Fruit fly (Drosophila melanogaster) whole organism, embryonic: ENCODE results near the gene CG33643.

Source experiments
- Ada2b ChIP-seq: fragments of 200-800 bp; sonication (Bioruptor generic); IDR thresholded peaks from 2 replicates; pipeline ENCODE4 v1.3.6; 2022; ENCODE audit warnings: missing biosample characterization, missing genetic modification characterization
- Bteb2 ChIP-seq: fragments of 200-800 bp; sonication (Bioruptor generic); optimal IDR thresholded peaks from 2 replicates; lab custom pipeline; 2016; ENCODE audit warnings: missing biosample characterization, missing genetic modification characterization
- CG10147 ChIP-seq: fragments of 200-800 bp; sonication (Bioruptor generic); optimal IDR thresholded peaks from 2 replicates; lab custom pipeline; 2019; ENCODE audit warnings: missing biosample characterization, mild to moderate bottlenecking, missing genetic modification characterization, moderate library complexity
- CG10959 ChIP-seq: fragments of 200-800 bp; sonication (Bioruptor generic); IDR thresholded peaks from 2 replicates; pipeline ENCODE4 v1.3.6; 2022; ENCODE audit warnings: missing biosample characterization, missing genetic modification characterization
- CG11398 ChIP-seq: fragments of 200-800 bp; sonication (Bioruptor generic); optimal IDR thresholded peaks from 2 replicates; lab custom pipeline; 2016; ENCODE audit warnings: missing biosample characterization, missing genetic modification characterization
- CG12391 ChIP-seq: fragments of 200-800 bp; sonication (Bioruptor generic); optimal IDR thresholded peaks from 3 replicates; lab custom pipeline; 2018; ENCODE audit warnings: missing biosample characterization, mild to moderate bottlenecking, missing genetic modification characterization, moderate library complexity
- CG14667 ChIP-seq: fragments of 200-800 bp; sonication (Bioruptor generic); IDR thresholded peaks from 2 replicates; pipeline ENCODE4 v1.3.6; 2022; ENCODE audit warnings: missing biosample characterization, missing genetic modification characterization
- CG15269 ChIP-seq: fragments of 200-800 bp; sonication (Bioruptor generic); optimal IDR thresholded peaks from 2 replicates; lab custom pipeline; 2018; ENCODE audit warnings: missing biosample characterization, mild to moderate bottlenecking, missing genetic modification characterization, moderate library complexity
- CG16863 ChIP-seq: fragments of 200-800 bp; sonication (Bioruptor generic); optimal IDR thresholded peaks from 3 replicates; lab custom pipeline; 2016; ENCODE audit warnings: missing biosample characterization, missing genetic modification characterization
- CG17361 ChIP-seq: fragments of 200-800 bp; sonication (Bioruptor generic); IDR thresholded peaks from 3 replicates; pipeline ENCODE4 v1.3.6; 2022; ENCODE audit warnings: missing biosample characterization, missing genetic modification characterization
- CG31441 ChIP-seq: fragments of 200-800 bp; sonication (Bioruptor generic); IDR thresholded peaks from 2 replicates; pipeline ENCODE4 v1.3.6; 2022; ENCODE audit warnings: missing biosample characterization, missing genetic modification characterization
- CG3163 ChIP-seq: fragments of 200-800 bp; sonication (Bioruptor generic); optimal IDR thresholded peaks from 3 replicates; lab custom pipeline; 2016; ENCODE audit warnings: missing biosample characterization, missing genetic modification characterization
- CG32767 ChIP-seq: fragments of 200-800 bp; sonication (Bioruptor generic); IDR thresholded peaks from 2 replicates; pipeline ENCODE4 v1.3.6; 2022; ENCODE audit warnings: missing biosample characterization, missing genetic modification characterization
- CG3407 ChIP-seq: fragments of 200-800 bp; sonication (Bioruptor generic); optimal IDR thresholded peaks from 2 replicates; lab custom pipeline; 2018; ENCODE audit warnings: missing biosample characterization, mild to moderate bottlenecking, missing genetic modification characterization
- CG3995 ChIP-seq: fragments of 200-800 bp; sonication (Bioruptor generic); optimal IDR thresholded peaks from 3 replicates; lab custom pipeline; 2016; ENCODE audit warnings: missing biosample characterization, missing genetic modification characterization
- CG6813 ChIP-seq: fragments of 200-800 bp; sonication (Bioruptor generic); optimal IDR thresholded peaks from 2 replicates; lab custom pipeline; 2017; ENCODE audit warnings: missing biosample characterization, missing genetic modification characterization, mild to moderate bottlenecking, moderate library complexity, missing genetic modification reagents
- CG9609 ChIP-seq: fragments of 200-800 bp; sonication (Bioruptor generic); optimal IDR thresholded peaks from 3 replicates; lab custom pipeline; 2016; ENCODE audit warnings: missing biosample characterization, missing genetic modification characterization
- CG9876 ChIP-seq: fragments of 200-800 bp; sonication (Bioruptor generic); optimal IDR thresholded peaks from 2 replicates; lab custom pipeline; 2016; ENCODE audit warnings: missing biosample characterization, missing genetic modification characterization
- Camta ChIP-seq: fragments of 200-800 bp; sonication (Bioruptor generic); optimal IDR thresholded peaks from 2 replicates; lab custom pipeline; 2016; ENCODE audit warnings: missing biosample characterization, missing genetic modification characterization
- CoRest ChIP-seq: fragments of 200-800 bp; sonication (Bioruptor generic); optimal IDR thresholded peaks from 3 replicates; lab custom pipeline; 2018; ENCODE audit warnings: missing biosample characterization, mild to moderate bottlenecking, missing genetic modification characterization, moderate library complexity
- E2f1 ChIP-seq: fragments of 200-800 bp; sonication (Bioruptor generic); IDR thresholded peaks from 2 replicates; pipeline ENCODE4 v1.3.6; 2022; ENCODE audit warnings: missing biosample characterization, missing genetic modification characterization
- Eip74EF ChIP-seq, 2 experiments: fragments of 200-800 bp in 1 of 2; fragments of >200 bp in 1 of 2; sonication (Bioruptor generic) in 1 of 2; optimal IDR thresholded peaks; 2 replicates each; lab custom pipeline; 2017 to 2019; ENCODE audit warnings: missing biosample characterization in 2 of 2, missing genetic modification characterization in 2 of 2, mild to moderate bottlenecking in 1 of 2, moderate library complexity in 1 of 2
- Hr3 ChIP-seq: fragments of 200-800 bp; sonication (Bioruptor generic); optimal IDR thresholded peaks from 3 replicates; lab custom pipeline; 2016; ENCODE audit warnings: missing biosample characterization, missing genetic modification characterization
- Lhr ChIP-seq: fragments of 200-800 bp; sonication (Bioruptor generic); optimal IDR thresholded peaks from 3 replicates; lab custom pipeline; 2017; ENCODE audit warnings: mild to moderate bottlenecking, missing biosample characterization, missing genetic modification reagents, missing genetic modification characterization
- Lpt ChIP-seq: fragments of >200 bp; optimal IDR thresholded peaks from 2 replicates; lab custom pipeline; 2018; ENCODE audit warnings: missing biosample characterization, missing genetic modification characterization
- NfI ChIP-seq: fragments of 200-800 bp; sonication (Bioruptor generic); optimal IDR thresholded peaks from 3 replicates; lab custom pipeline; 2018; ENCODE audit warnings: missing biosample characterization, mild to moderate bottlenecking, missing genetic modification characterization, moderate library complexity
- Pdp1 ChIP-seq, 2 experiments: fragments of 200-800 bp; sonication (Bioruptor generic); optimal IDR thresholded peaks; 3 replicates each; lab custom pipeline; 2016; ENCODE audit warnings: missing biosample characterization in 2 of 2, missing genetic modification characterization in 2 of 2, mild to moderate bottlenecking in 1 of 2, moderate library complexity in 1 of 2
- Sox102F ChIP-seq: fragments of 200-800 bp; sonication (Bioruptor generic); optimal IDR thresholded peaks from 2 replicates; lab custom pipeline; 2018; ENCODE audit warnings: missing biosample characterization, mild to moderate bottlenecking, missing genetic modification characterization, moderate library complexity
- Sry-δ ChIP-seq: fragments of 200-800 bp; sonication (Bioruptor generic); optimal IDR thresholded peaks from 2 replicates; lab custom pipeline; 2016; ENCODE audit warnings: missing biosample characterization, missing genetic modification characterization
- az2 ChIP-seq: fragments of 200-800 bp; sonication (Bioruptor generic); optimal IDR thresholded peaks from 3 replicates; lab custom pipeline; 2016; ENCODE audit warnings: missing biosample characterization, missing genetic modification characterization
- bsh ChIP-seq, 2 experiments: fragments of 200-800 bp; sonication (Bioruptor generic); optimal IDR thresholded peaks; 2 replicates each; lab custom pipeline; 2017 to 2018; ENCODE audit warnings: mild to moderate bottlenecking in 2 of 2, missing biosample characterization in 2 of 2, missing genetic modification characterization in 2 of 2, moderate library complexity in 1 of 2
- cwo ChIP-seq: fragments of 200-800 bp; sonication (Bioruptor generic); optimal IDR thresholded peaks from 3 replicates; lab custom pipeline; 2017; ENCODE audit warnings: missing biosample characterization, missing genetic modification characterization, mild to moderate bottlenecking, moderate library complexity, missing genetic modification reagents
- disco-r ChIP-seq: fragments of 200-800 bp; sonication (Bioruptor generic); optimal IDR thresholded peaks from 2 replicates; lab custom pipeline; 2016; ENCODE audit warnings: missing biosample characterization, missing genetic modification characterization
- esg ChIP-seq: fragments of 200-800 bp; sonication (Bioruptor generic); conservative IDR thresholded peaks from 2 replicates; pipeline ENCODE4 v1.3.6; 2022; ENCODE audit warnings: missing biosample characterization, missing genetic modification characterization
- gsb-n ChIP-seq: fragments of 200-800 bp; sonication (Bioruptor generic); optimal IDR thresholded peaks from 3 replicates; lab custom pipeline; 2018; ENCODE audit warnings: missing biosample characterization, mild to moderate bottlenecking, missing genetic modification characterization
- ken ChIP-seq: fragments of 200-800 bp; sonication (Bioruptor generic); IDR thresholded peaks from 3 replicates; pipeline ENCODE4 v1.3.6; 2022; ENCODE audit warnings: missing biosample characterization, missing genetic modification characterization
- kni ChIP-seq: fragments of 200-800 bp; sonication (Bioruptor generic); optimal IDR thresholded peaks from 3 replicates; lab custom pipeline; 2017; ENCODE audit warnings: mild to moderate bottlenecking, missing biosample characterization, missing genetic modification reagents, missing genetic modification characterization
- maf-S ChIP-seq: fragments of 200-800 bp; sonication (Bioruptor generic); optimal IDR thresholded peaks from 2 replicates; lab custom pipeline; 2016; ENCODE audit warnings: missing biosample characterization, missing genetic modification characterization
- nau ChIP-seq: fragments of 200-800 bp; sonication (Bioruptor generic); optimal IDR thresholded peaks from 3 replicates; lab custom pipeline; 2017; ENCODE audit warnings: missing biosample characterization, mild to moderate bottlenecking, missing genetic modification characterization, missing genetic modification reagents
- otp ChIP-seq: fragments of 200-800 bp; sonication (Bioruptor generic); IDR thresholded peaks from 3 replicates; pipeline ENCODE4, ENCODE4 v1.3.6; 2022; ENCODE audit warnings: missing biosample characterization, missing genetic modification characterization
- pum ChIP-seq: fragments of 200-800 bp; sonication (Bioruptor generic); optimal IDR thresholded peaks from 2 replicates; lab custom pipeline; 2016; ENCODE audit warnings: missing biosample characterization, missing genetic modification characterization
- repo ChIP-seq: fragments of 200-800 bp; sonication (Bioruptor generic); optimal IDR thresholded peaks from 2 replicates; lab custom pipeline; 2016; ENCODE audit warnings: missing biosample characterization, missing genetic modification characterization
- sc ChIP-seq, 3 experiments: fragments of >200 bp in 2 of 3; fragments of 200-800 bp in 1 of 3; sonication (Bioruptor generic) in 1 of 3; optimal IDR thresholded peaks; 2 replicates in 2 of 3; 3 replicates in 1 of 3; lab custom pipeline; 2017; ENCODE audit warnings: mild to moderate bottlenecking in 1 of 3, missing biosample characterization in 1 of 3, missing genetic modification characterization in 1 of 3, missing genetic modification reagents in 1 of 3
- scrt ChIP-seq: fragments of 200-800 bp; sonication (Bioruptor generic); optimal IDR thresholded peaks from 2 replicates; lab custom pipeline; 2018; ENCODE audit warnings: missing biosample characterization, mild to moderate bottlenecking, missing genetic modification characterization, moderate library complexity
- tx ChIP-seq: fragments of 200-800 bp; sonication (Bioruptor generic); optimal IDR thresholded peaks from 2 replicates; lab custom pipeline; 2016; ENCODE audit warnings: missing biosample characterization, missing genetic modification characterization
- zen ChIP-seq: fragments of 200-800 bp; sonication (Bioruptor generic); optimal IDR thresholded peaks from 3 replicates; lab custom pipeline; 2018; ENCODE audit warnings: missing biosample characterization, mild to moderate bottlenecking, missing genetic modification characterization, moderate library complexity
- zfh1 ChIP-seq: fragments of 200-800 bp; sonication (Bioruptor generic); IDR thresholded peaks from 3 replicates; pipeline ENCODE4 v1.3.6; 2022; ENCODE audit warnings: missing biosample characterization, missing genetic modification characterization

Gene CG33643

dm6 chr2L:13547738-13548726 is 17.2 kb downstream of the CG33643 start (continued):
- peak; percentile 53 for TF ChIP-seq CG15269
- TF ChIP-seq CG31441 (GFP tag; lab: Robert Waterston, UW): peak; percentile 44; the same call in 1 of the 2 replicates
- peak; percentile 54 for TF ChIP-seq maf-S (GFP tag; lab: Kevin White, UChicago)
- TF ChIP-seq CG6813 (GFP tag; lab: Kevin White, UChicago): peak; percentile 59
- TF ChIP-seq CG14667 (GFP tag; lab: Robert Waterston, UW): no peak
- TF ChIP-seq Camta: peak; percentile 38
- no peak for TF ChIP-seq otp (GFP tag; lab: Robert Waterston, UW)
- no peak for TF ChIP-seq CG3995 (GFP tag; lab: Kevin White, UChicago)
- TF ChIP-seq CG32767 (GFP tag; lab: Robert Waterston, UW): no peak
- no peak for TF ChIP-seq kni (GFP tag; lab: Kevin White, UChicago)
- no peak for TF ChIP-seq disco-r (GFP tag; lab: Kevin White, UChicago)
- peak; percentile 38 for TF ChIP-seq CG16863
- TF ChIP-seq CG9876 (GFP tag; lab: Kevin White, UChicago): peak; percentile 35
- TF ChIP-seq CG10147 (GFP tag; lab: Kevin White, UChicago): peak; percentile 73
- peak; percentile 68 for TF ChIP-seq CG17361 (GFP tag; lab: Robert Waterston, UW)
- peak; percentile 53 for TF ChIP-seq CoRest (tag; lab: Kevin White, UChicago)
- TF ChIP-seq Ada2b (GFP tag; lab: Robert Waterston, UW): 0 out of 2 replicates have a peak, but pooled peaks have one; percentile 21
- TF ChIP-seq CG10959 (GFP tag; lab: Robert Waterston, UW): 0 out of 2 replicates have a peak, but pooled peaks have one; percentile 46
- no peak for TF ChIP-seq E2f1 (GFP tag; lab: Robert Waterston, UW)
- TF ChIP-seq scrt (GFP tag; lab: Kevin White, UChicago): peak; percentile 62
- TF ChIP-seq Eip74EF (GFP tag; optimal IDR thresholded peaks at IDR 0.05; lab: Kevin White, UChicago): no peak
- TF ChIP-seq gsb-n (tag; lab: Kevin White, UChicago): no peak
- TF ChIP-seq sc (optimal IDR thresholded peaks at IDR 0.05; lab: Kevin White, UChicago): no peak
- no peak for TF ChIP-seq sc (GFP tag; optimal IDR thresholded peaks at IDR 0.05; lab: Kevin White, UChicago)
- TF ChIP-seq Pdp1 (GFP tag; optimal IDR thresholded peaks at IDR 0.05; lab: Kevin White, UChicago): peak; percentile 66 to 95
- peak; percentile 61 for TF ChIP-seq zen (tag; lab: Kevin White, UChicago)
- no peak for TF ChIP-seq Lpt
- peak; percentile 21 for TF ChIP-seq CG3163 (GFP tag; lab: Kevin White, UChicago)
- TF ChIP-seq az2: peak; percentile 33
- no peak; the same call in 2 of the 3 replicates for TF ChIP-seq ken
- TF ChIP-seq bsh (GFP tag; optimal IDR thresholded peaks at IDR 0.05; lab: Kevin White, UChicago): peak in 1 of 2 experiments; percentile 44
- peak; percentile 68 for TF ChIP-seq CG9609 (GFP tag; lab: Kevin White, UChicago)
- peak; percentile 64 for TF ChIP-seq pum (GFP tag; lab: Kevin White, UChicago)
- TF ChIP-seq Lhr (GFP tag; lab: Kevin White, UChicago): no peak
- peak; percentile 32; the same call in 1 of the 2 replicates for TF ChIP-seq esg (GFP tag; lab: Robert Waterston, UW)
- peak; percentile 33 for TF ChIP-seq Hr3 (GFP tag; lab: Kevin White, UChicago)
- TF ChIP-seq NfI (GFP tag; lab: Kevin White, UChicago): peak; percentile 38
- peak; percentile 52 for TF ChIP-seq cwo
- peak; percentile 1 for TF ChIP-seq repo (GFP tag; lab: Kevin White, UChicago)
- TF ChIP-seq Sry-δ: no peak
- no peak for TF ChIP-seq CG3407 (GFP tag; lab: Kevin White, UChicago)
- TF ChIP-seq tx (GFP tag; lab: Kevin White, UChicago): peak; percentile 19
- TF ChIP-seq zfh1: 0 out of 3 replicates have a peak, but pooled peaks have one; percentile 7
- peak; percentile 10 for TF ChIP-seq Bteb2 (GFP tag; lab: Kevin White, UChicago)
- peak; percentile 24 for TF ChIP-seq Sox102F (GFP tag; lab: Kevin White, UChicago)
- peak; percentile 34 for TF ChIP-seq nau (GFP tag; lab: Kevin White, UChicago)
- TF ChIP-seq CG11398: peak; percentile 23
- peak; percentile 45 for TF ChIP-seq CG12391 (tag; lab: Kevin White, UChicago)
